Worm (Caenorhabditis elegans) whole organism, early embryonic: ENCODE data around the gene fbxb-55.

Experiments
- B0310.2 ChIP-seq: sonication (generic microtip); optimal IDR thresholded peaks from 2 replicates; lab custom pipeline; 2016; ENCODE audit warnings: mild to moderate bottlenecking, missing genetic modification characterization, missing compliant biosample characterization
- F13C5.2 ChIP-seq: sonication (generic microtip); optimal IDR thresholded peaks from 2 replicates; lab custom pipeline; 2017; ENCODE audit warnings: mild to moderate bottlenecking, missing genetic modification characterization, inconsistent platforms, missing compliant biosample characterization
- aly-1 ChIP-seq: sonication (generic microtip); optimal IDR thresholded peaks from 2 replicates; lab custom pipeline; 2016; ENCODE audit warnings: missing genetic modification characterization, missing compliant biosample characterization
- ama-1 ChIP-seq: fragments of 150-350 bp; optimal IDR thresholded peaks from 2 replicates; lab custom pipeline; 2014
- ceh-13 ChIP-seq: fragments of 200-800 bp; sonication (Bioruptor generic); optimal IDR thresholded peaks from 2 replicates; lab custom pipeline; 2018; ENCODE audit warnings: mild to moderate bottlenecking, missing genetic modification characterization, missing compliant biosample characterization
- ceh-36 ChIP-seq: sonication (generic microtip); optimal IDR thresholded peaks from 2 replicates; lab custom pipeline; 2016; ENCODE audit warnings: missing genetic modification characterization, inconsistent platforms, missing compliant biosample characterization
- ets-7 ChIP-seq: sonication (generic microtip); optimal IDR thresholded peaks from 2 replicates; lab custom pipeline; 2016; ENCODE audit warnings: missing genotype, missing genetic modification characterization, missing compliant biosample characterization
- flt-1 ChIP-seq: fragments of 200-800 bp; sonication (Bioruptor generic); IDR thresholded peaks from 2 replicates; pipeline ENCODE4 v1.3.6; 2022; ENCODE audit warnings: missing genetic modification characterization, missing compliant biosample characterization
- hmbx-1 ChIP-seq: sonication (generic microtip); optimal IDR thresholded peaks from 2 replicates; lab custom pipeline; 2016; ENCODE audit warnings: mild to moderate bottlenecking, missing genetic modification characterization, missing compliant biosample characterization
- hmg-4 ChIP-seq: fragments of 200-800 bp; sonication (Bioruptor generic); optimal IDR thresholded peaks from 2 replicates; lab custom pipeline; 2018; ENCODE audit warnings: mild to moderate bottlenecking, missing genetic modification characterization, missing compliant biosample characterization
- hnd-1 ChIP-seq: sonication (generic microtip); optimal IDR thresholded peaks from 2 replicates; lab custom pipeline; 2016; ENCODE audit warnings: missing genetic modification characterization, missing compliant biosample characterization
- pes-1 ChIP-seq: fragments of 200-800 bp; sonication (Bioruptor generic); IDR thresholded peaks from 2 replicates; pipeline ENCODE4 v1.3.6; 2022; ENCODE audit warnings: missing genetic modification reagents, missing genetic modification characterization, missing compliant biosample characterization
- scrt-1 ChIP-seq: fragments of 200-800 bp; sonication (Bioruptor generic); IDR thresholded peaks from 2 replicates; pipeline ENCODE4 v1.3.6; 2022; ENCODE audit warnings: missing genetic modification characterization, missing compliant biosample characterization
- sea-1 ChIP-seq: fragments of 200-800 bp; sonication (Bioruptor generic); conservative IDR thresholded peaks from 2 replicates; pipeline ENCODE4 v1.3.6; 2022; ENCODE audit warnings: missing genetic modification characterization, missing compliant biosample characterization
- tbx-11 ChIP-seq: fragments of 200-800 bp; sonication (Bioruptor generic); IDR thresholded peaks from 2 replicates; pipeline ENCODE4 v1.3.6; 2022; ENCODE audit warnings: missing genetic modification characterization, missing compliant biosample characterization
- tbx-37 ChIP-seq: fragments of 200-800 bp; sonication (Bioruptor generic); conservative IDR thresholded peaks from 2 replicates; pipeline ENCODE4 v1.3.6; 2022; ENCODE audit warnings: missing genetic modification reagents, missing genetic modification characterization, missing compliant biosample characterization
- tra-4 ChIP-seq: sonication (generic microtip); optimal IDR thresholded peaks from 2 replicates; lab custom pipeline; 2017; ENCODE audit warnings: missing genetic modification characterization, missing compliant biosample characterization

Gene fbxb-55

DNA sequence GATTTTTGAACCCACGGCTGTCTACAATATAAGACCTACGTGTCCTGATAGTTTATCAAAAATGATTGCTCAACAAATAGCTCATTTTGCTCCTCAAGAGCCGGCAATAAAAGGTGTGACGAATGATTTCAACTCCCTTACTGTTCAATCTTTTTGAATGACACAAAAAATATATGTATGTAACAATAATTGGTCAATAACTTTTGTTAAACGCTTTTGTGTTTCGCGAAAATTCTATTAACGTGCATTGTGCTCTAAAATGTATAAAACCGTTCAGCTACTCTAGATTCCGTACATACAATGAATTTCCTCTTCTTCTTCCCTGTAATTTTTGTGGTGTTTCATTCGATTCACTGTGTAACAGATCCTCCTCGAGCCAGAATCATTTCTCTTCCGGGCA lies 10.9 kb downstream of the fbxb-55 start, which contains the start of gene C35B1.4:
TSS of gene C35B1.4 (plus strand) at position 301 of the 400 bp plus-strand sequence.
- TF ChIP-seq sea-1 (GFP tag; lab: Robert Waterston, UW) (no peak), aly-1 (tag; lab: Kevin White, UChicago) (no peak), F13C5.2 (tag; lab: Kevin White, UChicago) (no peak), tbx-37 (GFP tag; lab: Robert Waterston, UW) (no peak), ama-1 (lab: Kevin White, UChicago) (no peak), flt-1 (GFP tag; lab: Robert Waterston, UW) (no peak), ceh-13 (GFP tag; lab: Kevin White, UChicago) (no peak), tbx-11 (GFP tag; lab: Robert Waterston, UW) (no peak), hnd-1 (tag; lab: Kevin White, UChicago) (no peak), ceh-36 (no peak), ets-7 (tag; lab: Kevin White, UChicago) (no peak), pes-1 (no peak), tra-4 (no peak), hmg-4 (GFP tag; lab: Kevin White, UChicago) (no peak), hmbx-1 (tag; lab: Kevin White, UChicago) (no peak), B0310.2 (no peak), scrt-1 (GFP tag; lab: Robert Waterston, UW) (no peak)

DNA sequence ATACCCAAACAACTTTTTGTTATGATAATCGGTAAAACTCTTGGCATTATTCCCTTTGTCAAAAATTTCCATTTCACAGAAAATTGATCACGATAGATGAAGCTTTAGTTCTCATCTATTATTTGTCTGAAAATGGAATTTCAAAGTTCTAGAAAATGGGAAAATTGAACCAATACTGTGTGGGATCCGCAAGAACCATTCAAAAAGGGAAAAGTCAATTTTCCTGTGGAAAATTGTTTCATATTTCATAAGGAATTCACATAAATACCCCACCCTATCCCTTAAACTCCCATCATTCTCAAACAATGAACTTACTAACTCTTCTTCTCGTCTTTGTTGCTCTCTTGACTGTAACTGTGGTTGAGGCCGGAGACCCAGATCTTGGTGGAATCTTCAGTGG lies 12.3 kb downstream of the fbxb-55 start, which contains the start of the genes C35B1.9 and C35B1.3:
TSS of gene C35B1.9 (minus strand) at position 101 of the 400 bp plus-strand sequence.
TSS of gene C35B1.3 (plus strand) at position 306 of the 400 bp plus-strand sequence.
- no peak for TF ChIP-seq hmg-4 (GFP tag; lab: Kevin White, UChicago)
- TF ChIP-seq sea-1 (GFP tag; lab: Robert Waterston, UW) = no peak
- TF ChIP-seq B0310.2 = no peak
- no peak for TF ChIP-seq scrt-1 (GFP tag; lab: Robert Waterston, UW)
- no peak for TF ChIP-seq ceh-36
- TF ChIP-seq hnd-1 (tag; lab: Kevin White, UChicago) = no peak
- no peak for TF ChIP-seq pes-1
- no peak for TF ChIP-seq ets-7 (tag; lab: Kevin White, UChicago)
- TF ChIP-seq hmbx-1 (tag; lab: Kevin White, UChicago) = no peak
- TF ChIP-seq flt-1 (GFP tag; lab: Robert Waterston, UW) = no peak
- TF ChIP-seq ceh-13 (GFP tag; lab: Kevin White, UChicago) = no peak
- no peak for TF ChIP-seq F13C5.2 (tag; lab: Kevin White, UChicago)
- TF ChIP-seq ama-1 (lab: Kevin White, UChicago) = no peak
- no peak for TF ChIP-seq tbx-11 (GFP tag; lab: Robert Waterston, UW)
- TF ChIP-seq tbx-37 (GFP tag; lab: Robert Waterston, UW) = no peak
- no peak for TF ChIP-seq tra-4
- no peak for TF ChIP-seq aly-1 (tag; lab: Kevin White, UChicago)

DNA sequence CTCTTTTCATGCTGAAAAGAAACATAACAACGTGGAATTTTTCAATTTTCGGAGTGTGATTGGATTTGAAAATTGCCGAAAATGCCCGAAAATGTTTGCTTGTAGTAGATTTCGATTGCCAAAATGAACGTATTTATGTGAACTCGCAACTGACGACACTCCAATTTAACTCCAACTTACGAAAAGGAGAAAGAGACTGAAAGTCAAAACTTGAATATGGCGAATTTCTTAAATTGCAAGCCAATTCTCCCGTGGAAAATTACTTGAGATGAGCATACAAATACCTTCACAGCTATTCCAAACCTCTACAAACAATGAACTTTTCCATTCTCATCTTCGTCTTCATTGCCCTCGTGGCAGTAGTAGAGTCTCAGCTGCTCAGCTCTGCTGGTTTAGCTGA lies 14.0 kb downstream of the fbxb-55 start:
- TF ChIP-seq pes-1 (no peak), sea-1 (GFP tag; lab: Robert Waterston, UW) (no peak), tbx-11 (GFP tag; lab: Robert Waterston, UW) (no peak), flt-1 (GFP tag; lab: Robert Waterston, UW) (no peak), hmbx-1 (tag; lab: Kevin White, UChicago) (no peak), scrt-1 (GFP tag; lab: Robert Waterston, UW) (no peak), tbx-37 (GFP tag; lab: Robert Waterston, UW) (no peak)

DNA sequence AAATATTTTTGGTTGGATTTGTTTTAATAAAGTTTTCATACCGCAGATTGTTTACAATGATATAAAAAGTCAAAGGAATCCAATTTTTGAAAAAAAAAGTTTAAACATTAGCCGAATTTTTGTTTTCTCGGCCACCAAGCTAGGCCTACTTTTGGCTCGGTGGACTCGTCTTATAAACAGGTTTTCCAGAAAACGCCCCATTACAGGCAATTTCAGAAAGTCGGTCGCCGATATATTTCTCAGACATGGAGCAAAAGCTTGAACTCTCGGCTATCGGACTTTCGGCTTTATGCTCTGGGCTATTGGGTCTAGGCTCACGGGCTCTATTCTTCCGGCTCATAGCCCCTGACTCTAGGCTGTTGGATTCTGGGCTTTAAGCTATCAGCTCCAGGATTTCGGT lies 14.5 kb downstream of the fbxb-55 start:
- TF ChIP-seq ceh-36 = no peak
- TF ChIP-seq B0310.2 = no peak
- no peak for TF ChIP-seq tbx-11 (GFP tag; lab: Robert Waterston, UW)
- TF ChIP-seq scrt-1 (GFP tag; lab: Robert Waterston, UW) = no peak
- no peak for TF ChIP-seq tra-4
- no peak for TF ChIP-seq ama-1 (lab: Kevin White, UChicago)
- no peak for TF ChIP-seq pes-1
- no peak for TF ChIP-seq hnd-1 (tag; lab: Kevin White, UChicago)

DNA sequence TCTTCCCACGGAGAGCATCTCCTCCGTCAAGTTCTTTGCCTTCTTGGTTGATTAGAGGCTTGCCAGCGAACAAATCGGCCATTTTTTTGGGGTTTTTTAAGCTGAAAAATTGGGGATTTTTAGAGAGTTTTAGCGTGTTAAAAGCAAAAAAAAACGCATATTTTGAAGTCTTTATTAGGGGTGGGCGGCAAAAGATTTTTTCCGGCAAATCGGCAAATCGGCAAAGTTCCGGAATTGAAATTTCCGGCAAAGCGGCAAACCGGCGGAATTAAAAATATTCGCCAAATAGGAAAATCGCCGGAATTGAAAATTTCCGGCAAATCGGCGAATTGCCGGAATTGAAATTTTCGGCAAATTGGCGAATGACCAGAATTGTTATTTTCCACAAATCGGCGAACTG lies 15.5 kb downstream of the fbxb-55 start, which contains the start of gene C35B1.5:
TSS of gene C35B1.5 (minus strand) at position 101 of the 400 bp plus-strand sequence.
- TF ChIP-seq ceh-13 (GFP tag; lab: Kevin White, UChicago) (no peak), aly-1 (tag; lab: Kevin White, UChicago) (no peak), sea-1 (GFP tag; lab: Robert Waterston, UW) (no peak), tra-4 (no peak), ceh-36 (no peak), hmg-4 (GFP tag; lab: Kevin White, UChicago) (no peak), ama-1 (lab: Kevin White, UChicago) (no peak), tbx-37 (GFP tag; lab: Robert Waterston, UW) (no peak), flt-1 (GFP tag; lab: Robert Waterston, UW) (no peak), pes-1 (no peak), ets-7 (tag; lab: Kevin White, UChicago) (no peak), hnd-1 (tag; lab: Kevin White, UChicago) (no peak), F13C5.2 (tag; lab: Kevin White, UChicago) (no peak), hmbx-1 (tag; lab: Kevin White, UChicago) (no peak), B0310.2 (no peak), scrt-1 (GFP tag; lab: Robert Waterston, UW) (no peak), tbx-11 (GFP tag; lab: Robert Waterston, UW) (no peak)

DNA sequence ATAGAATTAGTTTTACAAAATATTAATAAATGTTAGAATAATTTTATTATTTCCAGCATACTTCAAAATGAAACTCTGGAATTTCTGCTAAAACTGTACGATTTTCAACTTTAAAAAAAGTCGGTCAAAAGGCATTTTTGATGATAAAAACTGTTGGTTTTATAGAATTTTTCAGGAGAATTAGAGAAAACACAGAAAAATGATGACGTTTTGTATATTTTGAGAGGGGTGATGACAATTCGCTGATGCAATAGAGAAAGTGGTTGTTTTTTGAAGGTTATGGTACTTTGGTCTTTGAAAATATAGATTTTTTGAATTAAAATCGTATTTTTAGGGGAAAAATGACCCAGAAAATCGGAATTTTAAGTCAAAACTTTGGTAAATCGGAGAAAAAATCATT lies 16.4 kb downstream of the fbxb-55 start:
- TF ChIP-seq B0310.2 (no peak), F13C5.2 (tag; lab: Kevin White, UChicago) (no peak), ets-7 (tag; lab: Kevin White, UChicago) (no peak), aly-1 (tag; lab: Kevin White, UChicago) (no peak), tbx-11 (GFP tag; lab: Robert Waterston, UW) (no peak), ama-1 (lab: Kevin White, UChicago) (no peak), hmg-4 (GFP tag; lab: Kevin White, UChicago) (no peak), ceh-13 (GFP tag; lab: Kevin White, UChicago) (no peak)

DNA sequence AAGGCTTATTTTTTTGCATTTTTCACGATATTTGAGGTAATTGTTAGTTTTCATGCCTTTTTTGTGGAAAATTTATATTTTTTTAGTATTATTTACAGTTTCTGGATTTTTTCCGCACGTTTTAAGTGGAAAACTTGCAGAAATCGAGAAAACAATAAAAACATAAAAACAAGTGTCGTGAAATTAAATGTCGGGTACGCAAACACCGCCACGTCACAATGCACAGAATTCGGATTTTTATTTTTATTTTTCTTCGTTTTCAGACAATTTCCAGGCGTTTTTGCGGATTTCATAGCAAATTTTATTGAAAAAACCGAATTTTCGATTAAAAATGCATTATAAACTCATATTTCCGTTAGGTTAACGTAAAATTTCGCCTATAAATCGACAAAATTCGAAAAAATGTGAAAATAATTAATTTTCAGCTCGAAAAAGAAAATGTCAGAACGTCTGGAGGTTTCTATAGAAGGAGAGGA lies 17.2 kb downstream of the fbxb-55 start, which contains the start of gene C35B1.2:
TSS of gene C35B1.2 (plus strand) at position 426 of the 476 bp plus-strand sequence.
- TF ChIP-seq scrt-1 (GFP tag; lab: Robert Waterston, UW) (no peak), tbx-37 (GFP tag; lab: Robert Waterston, UW) (no peak), hnd-1 (tag; lab: Kevin White, UChicago) (no peak), flt-1 (GFP tag; lab: Robert Waterston, UW) (no peak), ama-1 (lab: Kevin White, UChicago) (no peak), ceh-36 (no peak), aly-1 (tag; lab: Kevin White, UChicago) (no peak), F13C5.2 (tag; lab: Kevin White, UChicago) (no peak), ets-7 (tag; lab: Kevin White, UChicago) (no peak), ceh-13 (GFP tag; lab: Kevin White, UChicago) (no peak), hmg-4 (GFP tag; lab: Kevin White, UChicago) (no peak), sea-1 (GFP tag; lab: Robert Waterston, UW) (no peak), tbx-11 (GFP tag; lab: Robert Waterston, UW) (no peak), tra-4 (no peak), hmbx-1 (tag; lab: Kevin White, UChicago) (no peak), pes-1 (no peak), B0310.2 (no peak)
